Worm (Caenorhabditis elegans) whole organism, L2 larva: ENCODE data around the gene fbxa-69.

ENCODE experiments used
- C34F6.9 ChIP-seq: fragments of 150-350 bp; optimal IDR thresholded peaks from 2 replicates; lab custom pipeline; 2014; ENCODE audit warnings: missing biosample characterization, missing genetic modification characterization
- F13H6.1 ChIP-seq: sonication (generic microtip); optimal IDR thresholded peaks from 2 replicates; lab custom pipeline; 2016; ENCODE audit warnings: missing genetic modification characterization, missing compliant biosample characterization
- Y55F3AM.14 ChIP-seq: fragments of 200-800 bp; sonication (Bioruptor generic); optimal IDR thresholded peaks from 2 replicates; lab custom pipeline; 2018; ENCODE audit warnings: mild to moderate bottlenecking, missing genetic modification characterization, missing compliant biosample characterization
- ZK546.5 ChIP-seq: sonication (generic microtip); optimal IDR thresholded peaks from 2 replicates; lab custom pipeline; 2017; ENCODE audit warnings: missing biosample characterization, missing genetic modification characterization
- alr-1 ChIP-seq: fragments of 150-350 bp; optimal IDR thresholded peaks from 2 replicates; lab custom pipeline; 2014; ENCODE audit warnings: missing biosample characterization, missing genetic modification characterization
- aly-2 ChIP-seq: fragments of 150-350 bp; optimal IDR thresholded peaks from 2 replicates; lab custom pipeline; 2014; ENCODE audit warnings: missing biosample characterization, missing genetic modification characterization
- blmp-1 ChIP-seq: sonication (generic microtip); optimal IDR thresholded peaks from 2 replicates; lab custom pipeline; 2017; ENCODE audit warnings: missing genetic modification characterization, mild to moderate bottlenecking, missing compliant biosample characterization, antibody characterized with exemption, moderate library complexity; ENCODE audit not compliant: insufficient read depth
- ceh-16 ChIP-seq: fragments of 150-350 bp; optimal IDR thresholded peaks from 2 replicates; lab custom pipeline; 2014; ENCODE audit warnings: missing biosample characterization, missing genetic modification characterization
- dmd-4 ChIP-seq: sonication (generic microtip); optimal IDR thresholded peaks from 2 replicates; lab custom pipeline; 2017; ENCODE audit warnings: missing biosample characterization, missing genetic modification characterization
- egl-27 ChIP-seq: sonication (generic microtip); optimal IDR thresholded peaks from 3 replicates; lab custom pipeline; 2017; ENCODE audit warnings: missing biosample characterization, missing genetic modification reagents, missing genetic modification characterization
- elt-1 ChIP-seq: fragments of 150-350 bp; optimal IDR thresholded peaks from 2 replicates; lab custom pipeline; 2014; ENCODE audit warnings: missing biosample characterization, missing genetic modification characterization
- fos-1 ChIP-seq: fragments of 150-350 bp; optimal IDR thresholded peaks from 2 replicates; lab custom pipeline; 2014; ENCODE audit warnings: missing biosample characterization, missing genetic modification characterization
- gmeb-1 ChIP-seq: fragments of 150-350 bp; optimal IDR thresholded peaks from 2 replicates; lab custom pipeline; 2014; ENCODE audit warnings: missing biosample characterization, missing genetic modification characterization
- lin-11 ChIP-seq: fragments of 150-350 bp; sonication (generic microtip); optimal IDR thresholded peaks from 2 replicates; lab custom pipeline; 2014; ENCODE audit warnings: missing biosample characterization, missing genetic modification characterization, inconsistent platforms, mixed read lengths
- lin-39 ChIP-seq: fragments of 150-350 bp; optimal IDR thresholded peaks from 2 replicates; lab custom pipeline; 2014; ENCODE audit warnings: missing biosample characterization, missing genetic modification reagents, missing genetic modification characterization
- lsy-2 ChIP-seq, 2 experiments: fragments of 150-350 bp in 1 of 2; sonication (generic microtip) in 1 of 2; optimal IDR thresholded peaks; 2 replicates each; lab custom pipeline; 2014 to 2017; ENCODE audit warnings: missing biosample characterization in 2 of 2, missing genetic modification characterization in 2 of 2
- mab-5 ChIP-seq: fragments of 150-350 bp; optimal IDR thresholded peaks from 2 replicates; lab custom pipeline; 2014; ENCODE audit warnings: missing biosample characterization, missing genetic modification characterization
- mdl-1 ChIP-seq, 2 experiments: fragments of 150-350 bp in 1 of 2; sonication (generic microtip) in 1 of 2; optimal IDR thresholded peaks; 2 replicates each; lab custom pipeline; 2017; ENCODE audit warnings: missing biosample characterization in 2 of 2, missing genetic modification characterization in 2 of 2
- nhr-10 ChIP-seq: sonication (generic microtip); optimal IDR thresholded peaks from 2 replicates; lab custom pipeline; 2017; ENCODE audit warnings: missing biosample characterization, missing genetic modification characterization
- nhr-129 ChIP-seq: fragments of 150-350 bp; optimal IDR thresholded peaks from 2 replicates; lab custom pipeline; 2014; ENCODE audit warnings: missing biosample characterization, missing genetic modification characterization
- nhr-21 ChIP-seq: fragments of 150-350 bp; optimal IDR thresholded peaks from 2 replicates; lab custom pipeline; 2014; ENCODE audit warnings: missing biosample characterization, missing genetic modification characterization
- nhr-23 ChIP-seq: fragments of 150-350 bp; optimal IDR thresholded peaks from 2 replicates; lab custom pipeline; 2014; ENCODE audit warnings: missing biosample characterization, missing genetic modification reagents, missing genetic modification characterization
- nhr-25 ChIP-seq: fragments of 150-350 bp; sonication (generic microtip); optimal IDR thresholded peaks from 3 replicates; lab custom pipeline; 2014; ENCODE audit warnings: missing biosample characterization, missing genetic modification characterization
- nhr-6 ChIP-seq: fragments of 150-350 bp; optimal IDR thresholded peaks from 2 replicates; lab custom pipeline; 2014; ENCODE audit warnings: missing biosample characterization, missing genetic modification characterization
- nhr-77 ChIP-seq: fragments of 150-350 bp; optimal IDR thresholded peaks from 2 replicates; lab custom pipeline; 2014; ENCODE audit warnings: missing biosample characterization, missing genetic modification characterization
- peb-1 ChIP-seq: fragments of 150-350 bp; optimal IDR thresholded peaks from 2 replicates; lab custom pipeline; 2014; ENCODE audit warnings: missing biosample characterization, missing genetic modification characterization
- sem-4 ChIP-seq: fragments of 150-350 bp; optimal IDR thresholded peaks from 2 replicates; lab custom pipeline; 2014; ENCODE audit warnings: missing biosample characterization, missing genetic modification reagents, missing genetic modification characterization
- skn-1 ChIP-seq: sonication (generic microtip); optimal IDR thresholded peaks from 2 replicates; lab custom pipeline; 2017; ENCODE audit warnings: missing biosample characterization, missing genetic modification characterization
- sma-3 ChIP-seq: sonication (generic microtip); optimal IDR thresholded peaks from 2 replicates; lab custom pipeline; 2016; ENCODE audit warnings: missing genetic modification reagents, missing genetic modification characterization, missing compliant biosample characterization
- sma-9 ChIP-seq, 2 experiments: fragments of 150-350 bp in 1 of 2; sonication (generic microtip) in 1 of 2; optimal IDR thresholded peaks; 2 replicates each; lab custom pipeline; 2014 to 2016; ENCODE audit warnings: missing genetic modification characterization in 2 of 2, mild to moderate bottlenecking in 1 of 2, missing biosample characterization in 1 of 2, missing compliant biosample characterization in 1 of 2, missing genetic modification reagents in 1 of 2, moderate library complexity in 1 of 2
- snpc-4 ChIP-seq: fragments of 150-350 bp; optimal IDR thresholded peaks from 2 replicates; lab custom pipeline; 2014; ENCODE audit warnings: missing biosample characterization, missing genetic modification characterization
- unc-39 ChIP-seq: fragments of 150-350 bp; optimal IDR thresholded peaks from 2 replicates; lab custom pipeline; 2014; ENCODE audit warnings: missing biosample characterization, missing genetic modification characterization
- zag-1 ChIP-seq: fragments of 150-350 bp; optimal IDR thresholded peaks from 2 replicates; lab custom pipeline; 2014; ENCODE audit warnings: missing biosample characterization, missing genetic modification characterization
- ztf-11 ChIP-seq: sonication (generic microtip); optimal IDR thresholded peaks from 2 replicates; lab custom pipeline; 2017; ENCODE audit warnings: missing biosample characterization, missing genetic modification characterization
- ztf-4 ChIP-seq: fragments of 150-350 bp; optimal IDR thresholded peaks from 2 replicates; lab custom pipeline; 2014; ENCODE audit warnings: missing biosample characterization, missing genetic modification characterization

Gene fbxa-69

DNA sequence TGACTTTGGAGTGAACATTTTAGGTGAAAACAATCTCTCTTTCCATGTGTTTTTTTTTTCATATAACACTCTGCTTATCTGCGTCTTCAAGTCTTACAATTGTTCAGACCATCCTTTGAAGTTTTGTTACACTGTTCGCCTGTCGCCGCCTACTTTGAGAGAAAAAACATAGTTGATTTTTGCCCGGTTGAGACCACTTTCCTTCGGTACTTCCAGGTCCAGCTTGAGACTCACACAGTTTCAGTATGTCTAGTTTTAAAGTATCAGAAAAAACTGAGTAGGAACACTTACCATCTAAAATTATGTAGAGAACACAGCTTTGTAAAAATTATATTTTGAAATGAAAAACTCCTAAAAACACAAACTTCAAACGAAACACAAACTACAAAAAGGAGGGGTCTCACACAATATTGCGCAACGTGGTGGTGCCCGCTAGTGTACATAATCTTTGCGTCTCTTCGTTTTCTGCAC lies at the start of gene fbxa-69, which contains the start of gene F54B8.4:
Gene fbxa-69, minus strand, starts transcription at position 10 of the 471 bp plus-strand sequence.
Gene F54B8.4, plus strand, starts transcription at position 421 of the 471 bp plus-strand sequence.
- no peak for TF ChIP-seq zag-1 (tag; lab: Kevin White, UChicago)
- TF ChIP-seq sma-9 (GFP tag; optimal IDR thresholded peaks at IDR 0.05; lab: Kevin White, UChicago), result peak; percentile 22
- TF ChIP-seq sma-9 (tag; optimal IDR thresholded peaks at IDR 0.05; lab: Kevin White, UChicago), result no peak
- peak; percentile 48 for TF ChIP-seq nhr-129 (tag; lab: Kevin White, UChicago)
- no peak for TF ChIP-seq sma-3
- no peak for TF ChIP-seq mab-5 (tag; lab: Kevin White, UChicago)
- peak; percentile 40 for TF ChIP-seq blmp-1 (tag; lab: Kevin White, UChicago)
- no peak for TF ChIP-seq nhr-23 (tag; lab: Kevin White, UChicago)
- no peak for TF ChIP-seq F13H6.1 (tag; lab: Kevin White, UChicago)
- no peak for TF ChIP-seq egl-27 (tag; lab: Kevin White, UChicago)
- TF ChIP-seq, all 48 proteins: peak for 3

DNA sequence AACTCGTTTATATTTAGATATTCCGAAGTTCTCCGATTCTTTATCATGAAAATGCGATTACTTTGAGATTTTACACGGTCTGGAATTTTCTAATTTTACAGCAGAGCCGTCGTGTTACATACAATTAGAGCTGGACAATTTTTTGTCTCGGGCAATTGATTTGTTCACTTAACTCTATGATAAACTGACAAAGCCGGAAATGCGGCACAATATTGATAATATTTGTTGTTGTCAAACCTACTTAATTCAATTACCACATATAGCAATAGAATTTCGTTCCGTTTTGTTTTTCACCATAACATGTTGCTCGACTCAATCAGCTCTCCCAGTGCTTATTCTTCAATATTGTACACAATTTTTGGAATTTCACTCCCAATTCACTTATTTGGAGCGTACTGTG lies 47.3 kb upstream of the fbxa-69 start, which contains the start of gene srh-299:
Gene srh-299, plus strand, starts transcription at position 301 of the 400 bp plus-strand sequence.
- TF ChIP-seq gmeb-1 (tag; lab: Kevin White, UChicago) (no peak), mdl-1 (tag; optimal IDR thresholded peaks at IDR 0.05; lab: Kevin White, UChicago) (no peak), C34F6.9 (no peak), nhr-77 (no peak), fos-1 (tag; lab: Kevin White, UChicago) (no peak), sma-9 (GFP tag; optimal IDR thresholded peaks at IDR 0.05; lab: Kevin White, UChicago) (no peak), sma-9 (tag; optimal IDR thresholded peaks at IDR 0.05; lab: Kevin White, UChicago) (no peak), skn-1 (no peak), sma-3 (no peak), aly-2 (tag; lab: Kevin White, UChicago) (no peak), sem-4 (tag; lab: Kevin White, UChicago) (no peak), lin-11 (no peak), dmd-4 (tag; lab: Kevin White, UChicago) (no peak), alr-1 (tag; lab: Kevin White, UChicago) (no peak), Y55F3AM.14 (no peak), ceh-16 (tag; lab: Kevin White, UChicago) (no peak), mab-5 (tag; lab: Kevin White, UChicago) (no peak), ztf-11 (no peak)

DNA sequence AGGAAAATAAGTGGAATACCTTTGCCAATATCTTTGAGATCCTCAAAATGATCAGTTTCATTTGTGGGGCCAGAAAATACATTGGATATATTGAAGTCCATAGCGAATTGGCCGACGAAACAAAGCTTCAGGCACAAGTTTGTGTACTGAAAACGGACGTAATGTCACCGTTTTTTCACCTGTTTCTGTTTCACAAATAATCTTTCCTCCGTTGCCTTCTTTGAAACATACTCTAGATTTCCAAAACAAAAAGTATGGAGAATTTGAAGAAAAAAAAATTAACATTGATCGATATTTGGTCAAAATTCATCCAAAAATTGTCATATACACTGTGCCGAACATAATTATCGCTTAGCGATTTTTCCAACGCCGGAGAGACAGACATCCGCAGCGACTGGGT lies 46.8 kb upstream of the fbxa-69 start, which contains the start of gene srz-12:
Gene srz-12, minus strand, starts transcription at position 101 of the 400 bp plus-strand sequence.
- TF ChIP-seq ztf-11, result no peak
- no peak for TF ChIP-seq fos-1 (tag; lab: Kevin White, UChicago)
- TF ChIP-seq dmd-4 (tag; lab: Kevin White, UChicago), result no peak
- no peak for TF ChIP-seq C34F6.9
- TF ChIP-seq nhr-77, result no peak
- TF ChIP-seq blmp-1 (tag; lab: Kevin White, UChicago), result no peak
- no peak for TF ChIP-seq snpc-4 (tag; lab: Kevin White, UChicago)

DNA sequence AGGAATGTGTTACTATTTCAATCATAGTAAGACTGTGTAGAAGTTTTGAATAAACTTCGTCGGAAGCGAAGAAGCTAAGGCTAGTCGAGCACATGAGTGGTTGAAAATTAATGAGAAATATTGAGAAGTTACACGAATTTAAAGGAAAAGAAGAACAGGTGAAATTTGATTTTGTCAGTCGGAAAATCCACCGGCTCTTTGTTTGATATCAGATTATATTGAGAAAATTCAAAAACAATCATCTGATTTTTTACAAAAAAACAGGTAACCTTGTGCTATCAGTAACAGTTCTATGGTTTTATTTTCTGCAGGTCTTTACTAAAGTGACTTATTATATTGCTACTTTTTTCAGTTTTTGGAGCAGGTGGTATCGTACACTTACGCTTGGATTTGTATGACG lies 42.5 kb upstream of the fbxa-69 start, which contains the start of gene srh-148:
Gene srh-148, minus strand, starts transcription at position 101 of the 400 bp plus-strand sequence.
- TF ChIP-seq lin-39 (tag; lab: Kevin White, UChicago), result no peak
- no peak for TF ChIP-seq ztf-11
- TF ChIP-seq zag-1 (tag; lab: Kevin White, UChicago), result no peak
- TF ChIP-seq elt-1 (tag; lab: Kevin White, UChicago), result no peak
- no peak for TF ChIP-seq lsy-2 (tag; optimal IDR thresholded peaks at IDR 0.05; lab: Kevin White, UChicago)
- TF ChIP-seq nhr-6, result no peak
- no peak for TF ChIP-seq unc-39 (tag; lab: Kevin White, UChicago)
- no peak for TF ChIP-seq peb-1
- TF ChIP-seq ceh-16 (tag; lab: Kevin White, UChicago), result no peak
- no peak for TF ChIP-seq nhr-129 (tag; lab: Kevin White, UChicago)
- TF ChIP-seq blmp-1 (tag; lab: Kevin White, UChicago), result no peak
- no peak for TF ChIP-seq nhr-23 (tag; lab: Kevin White, UChicago)
- TF ChIP-seq ztf-4, result no peak
- TF ChIP-seq ZK546.5, result no peak
- no peak for TF ChIP-seq nhr-21 (tag; lab: Kevin White, UChicago)
- TF ChIP-seq nhr-10 (tag; lab: Kevin White, UChicago), result no peak
- TF ChIP-seq skn-1, result no peak
- no peak for TF ChIP-seq nhr-25 (tag; lab: Kevin White, UChicago)
